Fruit fly (Drosophila melanogaster): ENCODE results near the gene RhoGAP71E.

The RhoGAP71E gene

DNA sequence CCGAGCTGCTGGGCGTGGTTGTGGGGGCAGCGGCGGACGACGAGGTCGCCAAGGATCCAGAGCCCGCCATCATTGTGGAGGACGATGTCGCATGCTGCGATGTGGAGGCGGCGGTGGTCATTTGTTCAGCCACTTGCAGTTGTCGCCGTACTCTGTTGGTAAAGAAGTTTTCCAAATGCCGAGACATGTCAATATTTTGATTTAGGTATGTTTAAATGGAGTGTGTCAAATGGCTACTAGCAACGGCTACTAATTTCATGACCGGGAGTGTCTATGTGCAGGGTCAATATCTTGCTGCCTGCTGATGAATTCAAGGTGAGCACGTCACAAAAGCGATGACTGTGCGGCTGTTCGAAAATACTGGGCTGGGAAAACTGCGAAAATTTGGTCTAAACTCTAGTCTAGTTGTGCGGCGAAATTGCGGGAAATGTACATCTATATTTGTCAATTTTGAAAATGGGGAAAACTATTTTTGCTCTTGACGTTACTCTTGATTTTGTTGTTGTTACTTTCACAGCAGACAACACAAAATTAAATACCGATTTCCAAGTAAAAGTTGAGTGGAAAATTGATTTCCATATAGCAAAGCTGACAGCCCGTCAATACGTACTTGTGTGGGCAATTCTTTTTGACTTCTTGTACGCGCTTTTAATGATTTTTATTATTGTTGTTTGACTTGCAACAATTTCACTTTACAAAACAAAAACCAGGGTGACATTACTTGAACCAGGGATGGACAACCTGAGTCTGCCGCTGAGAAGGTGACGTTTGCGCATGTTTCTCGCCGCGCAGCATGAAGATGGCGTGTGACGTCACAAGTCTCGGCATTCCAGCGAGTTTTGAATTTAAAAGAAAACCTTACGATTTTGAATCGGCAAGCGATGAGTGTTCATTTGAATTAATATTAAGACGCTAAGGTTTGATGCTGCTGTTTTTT lies 947 bp upstream of the RhoGAP71E start, which contains the start of gene CG7656 (continued):
- TF ChIP-seq Ets97D (GFP tag; optimal IDR thresholded peaks at IDR 0.05) = peak; percentile 60
- peak; percentile 96 for TF ChIP-seq Ets65A (GFP tag)
- peak; percentile 39; the same call in 1 of the 2 replicates for TF ChIP-seq bowl (GFP tag; IDR thresholded peaks at IDR 0.05)
- no peak for TF ChIP-seq C15 (GFP tag; IDR thresholded peaks at IDR 0.05)
- TF ChIP-seq D19A (tag; optimal IDR thresholded peaks at IDR 0.05) = no peak
- TF ChIP-seq bsh (GFP tag; optimal IDR thresholded peaks at IDR 0.05) = peak in 1 of 2 experiments; percentile 34
- TF ChIP-seq nmo (GFP tag; optimal IDR thresholded peaks at IDR 0.05) = peak; percentile 32
- TF ChIP-seq pho (GFP tag; optimal IDR thresholded peaks at IDR 0.05) = peak; percentile 76
- TF ChIP-seq NC2α (GFP tag; optimal IDR thresholded peaks at IDR 0.05) = peak; percentile 46
- no peak for TF ChIP-seq HLH3B (GFP tag; IDR thresholded peaks at IDR 0.05)
- peak; percentile 27; the same call in 1 of the 2 replicates for TF ChIP-seq rib (GFP tag; IDR thresholded peaks at IDR 0.05)
- no peak for TF ChIP-seq Doc2 (GFP tag; IDR thresholded peaks at IDR 0.05)
- peak; percentile 2 for TF ChIP-seq CG12659 (GFP tag; optimal IDR thresholded peaks at IDR 0.05)
- peak; percentile 27; the same call in 1 of the 3 replicates for TF ChIP-seq so (GFP tag; IDR thresholded peaks at IDR 0.05)
- TF ChIP-seq CG8388 (GFP tag; optimal IDR thresholded peaks at IDR 0.05) = no peak
- peak; percentile 19 for TF ChIP-seq slou (GFP tag; optimal IDR thresholded peaks at IDR 0.05)
- TF ChIP-seq CG31365 (tag; optimal IDR thresholded peaks at IDR 0.05) = no peak
- TF ChIP-seq disco-r (GFP tag; optimal IDR thresholded peaks at IDR 0.05) = no peak
- peak; percentile 12; the same call in 1 of the 2 replicates for TF ChIP-seq Scr (GFP tag; IDR thresholded peaks at IDR 0.05; ENCODE audit: partially characterized antibody)
- no peak for TF ChIP-seq Dfd (GFP tag; optimal IDR thresholded peaks at IDR 0.05)
- TF ChIP-seq CG1647 (GFP tag; optimal IDR thresholded peaks at IDR 0.05) = peak; percentile 80
- 0 out of 3 replicates have a peak, but pooled peaks have one; percentile 22 for TF ChIP-seq Doc3 (GFP tag; IDR thresholded peaks at IDR 0.05; ENCODE audit: partially characterized antibody)
- TF ChIP-seq Dip2 (GFP tag; IDR thresholded peaks at IDR 0.05) = no peak
- peak; percentile 51 for TF ChIP-seq CG1602 (GFP tag; optimal IDR thresholded peaks at IDR 0.05)
- TF ChIP-seq Optix (GFP tag; IDR thresholded peaks at IDR 0.05) = peak; percentile 48; the same call in 2 of the 3 replicates
- TF ChIP-seq CG14710 (tag; optimal IDR thresholded peaks at IDR 0.05) = no peak
- TF ChIP-seq HHEX (GFP tag; optimal IDR thresholded peaks at IDR 0.05) = no peak
- TF ChIP-seq CG15696 (tag; optimal IDR thresholded peaks at IDR 0.05) = peak; percentile 37
- TF ChIP-seq CG6854 (GFP tag; optimal IDR thresholded peaks at IDR 0.05) = peak; percentile 10
- TF ChIP-seq Ssrp (tag; optimal IDR thresholded peaks at IDR 0.05) = no peak
- no peak for TF ChIP-seq CG7745 (tag; optimal IDR thresholded peaks at IDR 0.05)
- TF ChIP-seq CG3838 (GFP tag; optimal IDR thresholded peaks at IDR 0.05) = peak; percentile 85
- TF ChIP-seq CG34224 (GFP tag; IDR thresholded peaks at IDR 0.05; ENCODE audit: partially characterized antibody) = no peak
- peak; percentile 44 for TF ChIP-seq caup (GFP tag; optimal IDR thresholded peaks at IDR 0.05; ENCODE audit: severe bottlenecking)
- peak; percentile 25 for TF ChIP-seq en (GFP tag; optimal IDR thresholded peaks at IDR 0.05)
- peak; percentile 74 for TF ChIP-seq Awh (GFP tag; IDR thresholded peaks at IDR 0.05)
- TF ChIP-seq CG15479 (GFP tag; optimal IDR thresholded peaks at IDR 0.05) = no peak
- peak; percentile 79 for TF ChIP-seq pzg (GFP tag; optimal IDR thresholded peaks at IDR 0.05)
- TF ChIP-seq Opbp (GFP tag; IDR thresholded peaks at IDR 0.05; ENCODE audit: partially characterized antibody) = no peak
- peak; percentile 62 for TF ChIP-seq al (GFP tag; IDR thresholded peaks at IDR 0.05)
- peak; percentile 72; the same call in 2 of the 3 replicates for TF ChIP-seq CG11695 (GFP tag; IDR thresholded peaks at IDR 0.05)
- peak; percentile 60 for TF ChIP-seq CG10366 (GFP tag; IDR thresholded peaks at IDR 0.05)
- 0 out of 2 replicates have a peak, but pooled peaks have one; percentile 12 for TF ChIP-seq danr (GFP tag; IDR thresholded peaks at IDR 0.05)
- no peak for TF ChIP-seq Hand (GFP tag; optimal IDR thresholded peaks at IDR 0.05)
- no peak for TF ChIP-seq dimm (GFP tag; IDR thresholded peaks at IDR 0.05)
- peak; percentile 70; the same call in 1 of the 3 replicates for TF ChIP-seq CG2199 (GFP tag; IDR thresholded peaks at IDR 0.05)
- peak; percentile 5 for TF ChIP-seq CG11723 (GFP tag; optimal IDR thresholded peaks at IDR 0.05)
- no peak for TF ChIP-seq CG15011 (GFP tag; optimal IDR thresholded peaks at IDR 0.05)

Measured in whole organism, embryonic.